Worm (Caenorhabditis elegans) whole organism, early embryonic: ENCODE results near the gene C34B4.4.

ENCODE experiments used
- B0310.2 ChIP-seq: sonication (generic microtip); optimal IDR thresholded peaks from 2 replicates; lab custom pipeline; 2016; ENCODE audit warnings: mild to moderate bottlenecking, missing genetic modification characterization, missing compliant biosample characterization
- ama-1 ChIP-seq: fragments of 150-350 bp; optimal IDR thresholded peaks from 2 replicates; lab custom pipeline; 2014
- ceh-13 ChIP-seq: fragments of 200-800 bp; sonication (Bioruptor generic); optimal IDR thresholded peaks from 2 replicates; lab custom pipeline; 2018; ENCODE audit warnings: mild to moderate bottlenecking, missing genetic modification characterization, missing compliant biosample characterization
- ceh-36 ChIP-seq: sonication (generic microtip); optimal IDR thresholded peaks from 2 replicates; lab custom pipeline; 2016; ENCODE audit warnings: missing genetic modification characterization, inconsistent platforms, missing compliant biosample characterization
- ets-7 ChIP-seq: sonication (generic microtip); optimal IDR thresholded peaks from 2 replicates; lab custom pipeline; 2016; ENCODE audit warnings: missing genotype, missing genetic modification characterization, missing compliant biosample characterization
- flt-1 ChIP-seq: fragments of 200-800 bp; sonication (Bioruptor generic); IDR thresholded peaks from 2 replicates; pipeline ENCODE4 v1.3.6; 2022; ENCODE audit warnings: missing genetic modification characterization, missing compliant biosample characterization
- hmbx-1 ChIP-seq: sonication (generic microtip); optimal IDR thresholded peaks from 2 replicates; lab custom pipeline; 2016; ENCODE audit warnings: mild to moderate bottlenecking, missing genetic modification characterization, missing compliant biosample characterization
- hmg-4 ChIP-seq: fragments of 200-800 bp; sonication (Bioruptor generic); optimal IDR thresholded peaks from 2 replicates; lab custom pipeline; 2018; ENCODE audit warnings: mild to moderate bottlenecking, missing genetic modification characterization, missing compliant biosample characterization
- hnd-1 ChIP-seq: sonication (generic microtip); optimal IDR thresholded peaks from 2 replicates; lab custom pipeline; 2016; ENCODE audit warnings: missing genetic modification characterization, missing compliant biosample characterization
- pes-1 ChIP-seq: fragments of 200-800 bp; sonication (Bioruptor generic); IDR thresholded peaks from 2 replicates; pipeline ENCODE4 v1.3.6; 2022; ENCODE audit warnings: missing genetic modification reagents, missing genetic modification characterization, missing compliant biosample characterization
- sea-1 ChIP-seq: fragments of 200-800 bp; sonication (Bioruptor generic); conservative IDR thresholded peaks from 2 replicates; pipeline ENCODE4 v1.3.6; 2022; ENCODE audit warnings: missing genetic modification characterization, missing compliant biosample characterization
- tbx-11 ChIP-seq: fragments of 200-800 bp; sonication (Bioruptor generic); IDR thresholded peaks from 2 replicates; pipeline ENCODE4 v1.3.6; 2022; ENCODE audit warnings: missing genetic modification characterization, missing compliant biosample characterization
- tbx-37 ChIP-seq: fragments of 200-800 bp; sonication (Bioruptor generic); conservative IDR thresholded peaks from 2 replicates; pipeline ENCODE4 v1.3.6; 2022; ENCODE audit warnings: missing genetic modification reagents, missing genetic modification characterization, missing compliant biosample characterization

ce11 chrV:13095654-13096053 lies 5.4 kb downstream of the C34B4.4 start, which contains the start of gene C34B4.5:
- TF ChIP-seq ama-1 (lab: Kevin White, UChicago) (no peak), hmbx-1 (tag; lab: Kevin White, UChicago) (no peak), B0310.2 (tag; lab: Kevin White, UChicago) (no peak), ceh-36 (tag; lab: Kevin White, UChicago) (no peak), tbx-11 (GFP tag; lab: Robert Waterston, UW) (no peak), tbx-37 (GFP tag; lab: Robert Waterston, UW) (no peak), hnd-1 (no peak), pes-1 (GFP tag; lab: Robert Waterston, UW) (no peak), hmg-4 (GFP tag; lab: Kevin White, UChicago) (no peak), flt-1 (no peak), ceh-13 (no peak), ets-7 (no peak), sea-1 (GFP tag; lab: Robert Waterston, UW) (no peak)
